Worm (Caenorhabditis elegans) whole organism, mixed stage, embryonic: ENCODE results near the gene pdk-1.

Experiments used
- M03D4.4 ChIP-seq: sonication (generic microtip); optimal IDR thresholded peaks from 2 replicates; lab custom pipeline; 2017; ENCODE audit warnings: mild to moderate bottlenecking, missing genetic modification characterization, missing compliant biosample characterization
- bed-3 ChIP-seq: fragments of 200-800 bp; sonication (Bioruptor generic); optimal IDR thresholded peaks from 3 replicates; lab custom pipeline; 2018; ENCODE audit warnings: mild to moderate bottlenecking, missing genetic modification characterization, moderate library complexity, missing compliant biosample characterization
- blmp-1 ChIP-seq: fragments of 150-350 bp; optimal IDR thresholded peaks from 2 replicates; lab custom pipeline; 2014; ENCODE audit warnings: missing biosample characterization, missing genetic modification characterization
- ceh-39 ChIP-seq: fragments of 150-350 bp; optimal IDR thresholded peaks from 2 replicates; lab custom pipeline; 2014; ENCODE audit warnings: missing biosample characterization, missing genetic modification characterization
- ceh-43 ChIP-seq: fragments of 200-800 bp; sonication (Bioruptor generic); optimal IDR thresholded peaks from 2 replicates; lab custom pipeline; 2018; ENCODE audit warnings: mild to moderate bottlenecking, missing genetic modification characterization, moderate library complexity, missing compliant biosample characterization
- ceh-83 ChIP-seq: fragments of 200-800 bp; sonication (Bioruptor generic); optimal IDR thresholded peaks from 2 replicates; lab custom pipeline; 2018; ENCODE audit warnings: mild to moderate bottlenecking, missing genetic modification characterization, missing compliant biosample characterization
- ces-1 ChIP-seq: fragments of 150-350 bp; optimal IDR thresholded peaks from 2 replicates; lab custom pipeline; 2014; ENCODE audit warnings: missing biosample characterization, missing genetic modification reagents, missing genetic modification characterization
- cnd-1 ChIP-seq: fragments of 200-800 bp; sonication (Bioruptor generic); optimal IDR thresholded peaks from 2 replicates; lab custom pipeline; 2018; ENCODE audit warnings: mild to moderate bottlenecking, missing genetic modification characterization, missing compliant biosample characterization
- drap-1 ChIP-seq: fragments of 200-800 bp; sonication (Bioruptor generic); optimal IDR thresholded peaks from 3 replicates; lab custom pipeline; 2018; ENCODE audit warnings: mild to moderate bottlenecking, missing genetic modification characterization, missing compliant biosample characterization
- elt-1 ChIP-seq: sonication (generic microtip); optimal IDR thresholded peaks from 2 replicates; lab custom pipeline; 2017; ENCODE audit warnings: missing genetic modification characterization, mild to moderate bottlenecking, missing compliant biosample characterization, antibody characterized with exemption, moderate library complexity, borderline replicate concordance; ENCODE audit not compliant: insufficient read depth
- elt-3 ChIP-seq: fragments of 150-350 bp; optimal IDR thresholded peaks from 2 replicates; lab custom pipeline; 2014; ENCODE audit warnings: missing biosample characterization, missing genetic modification characterization
- flh-1 ChIP-seq: fragments of 200-800 bp; sonication (Bioruptor generic); optimal IDR thresholded peaks from 2 replicates; lab custom pipeline; 2018; ENCODE audit warnings: mild to moderate bottlenecking, missing genetic modification characterization, moderate library complexity, missing compliant biosample characterization
- hlh-1 ChIP-seq: fragments of 150-350 bp; optimal IDR thresholded peaks from 2 replicates; lab custom pipeline; 2014; ENCODE audit warnings: missing biosample characterization, missing genetic modification reagents, missing genetic modification characterization
- lin-13 ChIP-seq: fragments of 150-350 bp; optimal IDR thresholded peaks from 2 replicates; lab custom pipeline; 2014; ENCODE audit warnings: missing biosample characterization, missing genetic modification characterization
- lin-32 ChIP-seq: fragments of 200-800 bp; sonication (Bioruptor generic); optimal IDR thresholded peaks from 2 replicates; lab custom pipeline; 2018; ENCODE audit warnings: mild to moderate bottlenecking, missing genetic modification characterization, missing compliant biosample characterization
- mab-5 ChIP-seq: fragments of 150-350 bp; optimal IDR thresholded peaks from 2 replicates; lab custom pipeline; 2014; ENCODE audit warnings: missing biosample characterization, missing genetic modification characterization
- mep-1 ChIP-seq: fragments of 150-350 bp; optimal IDR thresholded peaks from 2 replicates; lab custom pipeline; 2017; ENCODE audit warnings: missing biosample characterization, missing genetic modification reagents, missing genetic modification characterization, inconsistent platforms
- mls-2 ChIP-seq: sonication (generic microtip); optimal IDR thresholded peaks from 2 replicates; lab custom pipeline; 2016; ENCODE audit warnings: mild to moderate bottlenecking, missing genetic modification characterization, moderate library complexity, missing compliant biosample characterization
- nhr-12 ChIP-seq: fragments of 150-350 bp; optimal IDR thresholded peaks from 2 replicates; lab custom pipeline; 2014; ENCODE audit warnings: missing biosample characterization, missing genetic modification characterization
- nhr-237 ChIP-seq: fragments of 150-350 bp; optimal IDR thresholded peaks from 2 replicates; lab custom pipeline; 2014; ENCODE audit warnings: missing biosample characterization, missing genetic modification characterization
- nhr-76 ChIP-seq: sonication (generic microtip); optimal IDR thresholded peaks from 2 replicates; lab custom pipeline; 2017; ENCODE audit warnings: missing biosample characterization, missing genetic modification characterization
- pha-4 ChIP-seq: fragments of 150-350 bp; optimal IDR thresholded peaks from 2 replicates; lab custom pipeline; 2018; ENCODE audit warnings: missing biosample characterization, missing genetic modification reagents, missing genetic modification characterization
- sem-2 ChIP-seq: fragments of 200-800 bp; sonication (Bioruptor generic); optimal IDR thresholded peaks from 2 replicates; lab custom pipeline; 2018; ENCODE audit warnings: mild to moderate bottlenecking, missing genetic modification characterization, missing compliant biosample characterization
- snpc-4 ChIP-seq: fragments of 150-350 bp; optimal IDR thresholded peaks from 2 replicates; lab custom pipeline; 2014; ENCODE audit warnings: missing biosample characterization, missing genetic modification characterization
- sptf-1 ChIP-seq: sonication (generic microtip); optimal IDR thresholded peaks from 2 replicates; lab custom pipeline; 2017; ENCODE audit warnings: mild to moderate bottlenecking, missing genetic modification characterization, moderate library complexity, missing compliant biosample characterization
- tbx-8 ChIP-seq: fragments of 200-800 bp; sonication (Bioruptor generic); optimal IDR thresholded peaks from 2 replicates; lab custom pipeline; 2018; ENCODE audit warnings: mild to moderate bottlenecking, missing genetic modification characterization, moderate library complexity, missing compliant biosample characterization
- unc-120 ChIP-seq: sonication (generic microtip); optimal IDR thresholded peaks from 2 replicates; lab custom pipeline; 2017; ENCODE audit warnings: missing genetic modification characterization, missing compliant biosample characterization; ENCODE audit not compliant: poor library complexity, severe bottlenecking
- unc-39 ChIP-seq: fragments of 150-350 bp; optimal IDR thresholded peaks from 2 replicates; lab custom pipeline; 2014; ENCODE audit warnings: missing biosample characterization, missing genetic modification characterization
- unc-62 ChIP-seq: fragments of 150-350 bp; optimal IDR thresholded peaks from 2 replicates; lab custom pipeline; 2014; ENCODE audit warnings: missing biosample characterization, missing genetic modification reagents, missing genetic modification characterization
- ztf-11 ChIP-seq: fragments of 150-350 bp; optimal IDR thresholded peaks from 2 replicates; lab custom pipeline; 2014; ENCODE audit warnings: missing biosample characterization, missing genetic modification characterization

The pdk-1 gene

DNA sequence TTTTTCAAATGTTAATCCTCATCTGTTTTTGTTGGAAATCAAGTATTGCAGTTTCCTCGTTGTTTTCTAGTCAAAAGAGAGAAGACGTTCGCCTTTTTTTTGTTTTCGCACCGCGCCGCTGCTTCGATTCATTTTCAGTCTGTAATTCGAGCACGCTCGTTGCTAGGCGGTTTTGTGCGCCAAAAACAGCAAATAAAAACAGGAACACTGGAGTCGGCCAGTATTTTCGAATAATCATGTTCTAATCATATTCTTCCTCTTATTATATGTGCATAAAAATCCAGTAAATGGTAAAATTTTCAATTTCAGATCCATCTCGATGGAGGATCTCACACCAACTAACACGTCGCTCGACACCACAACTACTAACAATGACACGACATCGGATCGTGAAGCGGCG, at the start of gene pdk-1:
Gene pdk-1, plus strand, starts transcription at position 301 of the 400 bp plus-strand sequence.
- no peak for TF ChIP-seq tbx-8 (GFP tag; lab: Kevin White, UChicago)
- TF ChIP-seq ceh-83 (GFP tag; lab: Kevin White, UChicago), result no peak
- TF ChIP-seq snpc-4 (tag; lab: Kevin White, UChicago), result no peak
- TF ChIP-seq lin-13 (tag; lab: Kevin White, UChicago), result no peak
- TF ChIP-seq nhr-237 (tag; lab: Kevin White, UChicago), result no peak
- TF ChIP-seq blmp-1, result no peak
- TF ChIP-seq elt-3 (tag; lab: Kevin White, UChicago), result no peak
- TF ChIP-seq mab-5 (tag; lab: Kevin White, UChicago), result no peak
- no peak for TF ChIP-seq unc-120
- no peak for TF ChIP-seq cnd-1 (tag; lab: Kevin White, UChicago)
- TF ChIP-seq nhr-12 (tag; lab: Kevin White, UChicago), result no peak
- TF ChIP-seq ces-1, result no peak

ce11 chrX:1272539-1272938, 48.6 kb upstream of the pdk-1 start, which contains the start of gene C52B11.5:
Gene C52B11.5, plus strand, starts transcription at chrX:1272788.
- TF ChIP-seq unc-39 (tag; lab: Kevin White, UChicago) (no peak), sptf-1 (tag; lab: Kevin White, UChicago) (no peak), pha-4 (tag; lab: Kevin White, UChicago) (no peak), flh-1 (GFP tag; lab: Kevin White, UChicago) (no peak), ztf-11 (tag; lab: Kevin White, UChicago) (no peak), elt-1 (tag; lab: Kevin White, UChicago) (no peak), ceh-83 (GFP tag; lab: Kevin White, UChicago) (no peak), unc-62 (GFP tag; lab: Kevin White, UChicago) (no peak)

ce11 chrX:1292894-1293293, 28.2 kb upstream of the pdk-1 start:
- no peak for TF ChIP-seq sptf-1 (tag; lab: Kevin White, UChicago)
- no peak for TF ChIP-seq ces-1
- no peak for TF ChIP-seq blmp-1
- TF ChIP-seq unc-39 (tag; lab: Kevin White, UChicago), result no peak
- no peak for TF ChIP-seq ztf-11 (tag; lab: Kevin White, UChicago)
- no peak for TF ChIP-seq snpc-4 (tag; lab: Kevin White, UChicago)
- TF ChIP-seq unc-120, result no peak
- no peak for TF ChIP-seq pha-4 (tag; lab: Kevin White, UChicago)
- no peak for TF ChIP-seq lin-13 (tag; lab: Kevin White, UChicago)
- TF ChIP-seq bed-3 (GFP tag; lab: Kevin White, UChicago), result no peak
- no peak for TF ChIP-seq M03D4.4 (tag; lab: Kevin White, UChicago)
- TF ChIP-seq lin-32 (GFP tag; lab: Kevin White, UChicago), result no peak
- TF ChIP-seq ceh-39 (tag; lab: Kevin White, UChicago), result no peak
- TF ChIP-seq, all 35 proteins: peak for 0

DNA sequence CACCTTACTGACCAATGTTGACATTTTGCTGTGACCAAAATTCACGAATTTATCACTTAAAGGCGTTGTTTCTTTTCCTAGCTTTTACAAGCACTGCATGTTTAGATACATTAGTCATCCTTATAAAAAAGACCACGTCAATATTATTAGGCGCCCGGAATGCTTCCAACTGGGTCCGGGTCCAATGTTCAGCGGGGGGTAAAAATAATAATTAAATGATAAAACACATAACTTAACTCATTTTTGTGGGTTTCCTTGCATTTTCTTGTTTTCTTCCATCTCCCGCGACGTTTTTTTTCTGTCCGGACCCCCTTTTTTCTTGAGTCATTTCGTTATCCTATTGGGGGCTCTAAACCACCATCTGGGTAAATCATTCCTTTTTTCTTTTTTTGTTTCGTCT, 27.7 kb upstream of the pdk-1 start:
- TF ChIP-seq flh-1 (GFP tag; lab: Kevin White, UChicago) (no peak), blmp-1 (no peak), sem-2 (GFP tag; lab: Kevin White, UChicago) (no peak), elt-1 (tag; lab: Kevin White, UChicago) (no peak), nhr-237 (tag; lab: Kevin White, UChicago) (no peak), hlh-1 (tag; lab: Kevin White, UChicago) (no peak), mep-1 (tag; lab: Kevin White, UChicago) (no peak), drap-1 (GFP tag; lab: Kevin White, UChicago) (no peak), elt-3 (tag; lab: Kevin White, UChicago) (no peak), tbx-8 (GFP tag; lab: Kevin White, UChicago) (no peak), M03D4.4 (tag; lab: Kevin White, UChicago) (no peak), ceh-43 (GFP tag; lab: Kevin White, UChicago) (no peak), unc-62 (GFP tag; lab: Kevin White, UChicago) (no peak), sptf-1 (tag; lab: Kevin White, UChicago) (no peak), pha-4 (tag; lab: Kevin White, UChicago) (no peak), nhr-76 (tag; lab: Kevin White, UChicago) (no peak), mls-2 (tag; lab: Kevin White, UChicago) (no peak), nhr-12 (tag; lab: Kevin White, UChicago) (no peak), snpc-4 (tag; lab: Kevin White, UChicago) (no peak), mab-5 (tag; lab: Kevin White, UChicago) (no peak)
